Worm (Caenorhabditis elegans) whole organism, young adult: Measurements from ENCODE around the gene F53A3.7.

Source experiments
- B0019.2 ChIP-seq: fragments of 200-800 bp; sonication (Bioruptor generic); conservative IDR thresholded peaks from 2 replicates; pipeline ENCODE4 v1.3.6; 2022; ENCODE audit warnings: missing genetic modification reagents, missing genetic modification characterization, missing compliant biosample characterization
- B0336.3 ChIP-seq: fragments of 200-800 bp; sonication (Bioruptor generic); IDR thresholded peaks from 2 replicates; pipeline ENCODE4 v1.3.6; 2022; ENCODE audit warnings: missing genetic modification characterization, missing compliant biosample characterization
- C06A6.2 ChIP-seq: fragments of 200-800 bp; sonication (Bioruptor generic); conservative IDR thresholded peaks from 2 replicates; pipeline ENCODE4 v1.3.6; 2022; ENCODE audit warnings: missing genetic modification characterization, missing compliant biosample characterization
- C17E4.6 ChIP-seq: fragments of 200-800 bp; sonication (Bioruptor generic); IDR thresholded peaks from 2 replicates; pipeline ENCODE4 v1.3.6; 2022; ENCODE audit warnings: missing genetic modification reagents, missing genetic modification characterization, missing compliant biosample characterization
- D2030.7 ChIP-seq: fragments of 200-800 bp; sonication (Bioruptor generic); IDR thresholded peaks from 2 replicates; pipeline ENCODE4 v1.3.6; 2022; ENCODE audit warnings: missing genetic modification reagents, missing genetic modification characterization, missing compliant biosample characterization
- F37B4.10 ChIP-seq: fragments of 200-800 bp; sonication (Bioruptor generic); IDR thresholded peaks from 2 replicates; pipeline ENCODE4 v1.3.6; 2022; ENCODE audit warnings: missing genetic modification characterization, missing compliant biosample characterization
- F57C9.4 ChIP-seq: sonication (generic microtip); optimal IDR thresholded peaks from 2 replicates; lab custom pipeline; 2017; ENCODE audit warnings: mild to moderate bottlenecking, missing genetic modification characterization, missing compliant biosample characterization
- K11D2.4 ChIP-seq: fragments of 200-800 bp; sonication (Bioruptor generic); IDR thresholded peaks from 2 replicates; pipeline ENCODE4 v1.3.6; 2022; ENCODE audit warnings: missing genetic modification reagents, missing genetic modification characterization, missing compliant biosample characterization
- Y53G8AR.9 ChIP-seq: fragments of 200-800 bp; sonication (Bioruptor generic); conservative IDR thresholded peaks from 2 replicates; pipeline ENCODE4 v1.3.6; 2022; ENCODE audit warnings: missing genetic modification reagents, missing genetic modification characterization, missing compliant biosample characterization
- Y56A3A.18 ChIP-seq: fragments of 200-800 bp; sonication (Bioruptor generic); IDR thresholded peaks from 2 replicates; pipeline ENCODE4 v1.3.6; 2022; ENCODE audit warnings: missing genetic modification reagents, missing genetic modification characterization, missing compliant biosample characterization
- Y95B8A.8 ChIP-seq: fragments of 200-800 bp; sonication (Bioruptor generic); IDR thresholded peaks from 2 replicates; pipeline ENCODE4 v1.3.6; 2022; ENCODE audit warnings: missing genetic modification reagents, missing genetic modification characterization, missing compliant biosample characterization
- aptf-2 ChIP-seq: fragments of 200-800 bp; sonication (Bioruptor generic); conservative IDR thresholded peaks from 2 replicates; pipeline ENCODE4 v1.3.6; 2022; ENCODE audit warnings: missing genetic modification reagents, missing genetic modification characterization, missing compliant biosample characterization
- attf-3 ChIP-seq: fragments of 200-800 bp; sonication (Bioruptor generic); conservative IDR thresholded peaks from 2 replicates; pipeline ENCODE4 v1.3.6; 2022; ENCODE audit warnings: missing genetic modification reagents, missing genetic modification characterization, missing compliant biosample characterization
- attf-5 ChIP-seq: fragments of 200-800 bp; sonication (Bioruptor generic); optimal IDR thresholded peaks from 2 replicates; lab custom pipeline; 2018; ENCODE audit warnings: mild to moderate bottlenecking, missing genetic modification characterization, missing compliant biosample characterization
- ceh-100 ChIP-seq: fragments of 200-800 bp; sonication (Bioruptor generic); IDR thresholded peaks from 2 replicates; pipeline ENCODE4 v1.3.6; 2022; ENCODE audit warnings: missing genetic modification reagents, missing genetic modification characterization, missing compliant biosample characterization
- ceh-58 ChIP-seq: fragments of 200-800 bp; sonication (Bioruptor generic); IDR thresholded peaks from 2 replicates; pipeline ENCODE4 v1.3.6; 2022; ENCODE audit warnings: missing genetic modification characterization, missing compliant biosample characterization
- dpff-1 ChIP-seq: sonication (generic microtip); optimal IDR thresholded peaks from 2 replicates; lab custom pipeline; 2017; ENCODE audit warnings: mild to moderate bottlenecking, missing genetic modification characterization, missing compliant biosample characterization
- ets-4 ChIP-seq: fragments of 200-800 bp; sonication (Bioruptor generic); optimal IDR thresholded peaks from 2 replicates; lab custom pipeline; 2018; ENCODE audit warnings: mild to moderate bottlenecking, missing genetic modification characterization, missing compliant biosample characterization
- him-1 ChIP-seq: sonication (generic microtip); optimal IDR thresholded peaks from 2 replicates; lab custom pipeline; 2016; ENCODE audit warnings: missing genotype, missing genetic modification reagents, missing genetic modification characterization, missing compliant biosample characterization
- hrde-1 ChIP-seq: sonication (generic microtip); optimal IDR thresholded peaks from 2 replicates; lab custom pipeline; 2016; ENCODE audit warnings: missing genetic modification characterization, mild to moderate bottlenecking, missing compliant biosample characterization, moderate library complexity, missing genotype, missing genetic modification reagents, borderline replicate concordance
- lag-1 ChIP-seq: fragments of 200-800 bp; sonication (Bioruptor generic); IDR thresholded peaks from 2 replicates; pipeline ENCODE4 v1.3.6; 2022; ENCODE audit warnings: missing genetic modification reagents, missing genetic modification characterization, missing compliant biosample characterization
- madf-6 ChIP-seq: fragments of 200-800 bp; sonication (Bioruptor generic); IDR thresholded peaks from 2 replicates; pipeline ENCODE4 v1.3.6; 2022; ENCODE audit warnings: missing genetic modification reagents, missing genetic modification characterization, missing compliant biosample characterization
- nfya-1 ChIP-seq: sonication (generic microtip); optimal IDR thresholded peaks from 2 replicates; lab custom pipeline; 2017; ENCODE audit warnings: antibody characterized with exemption, missing compliant biosample characterization, missing genetic modification characterization, borderline replicate concordance; ENCODE audit not compliant: insufficient read depth
- nhr-120 ChIP-seq: fragments of 200-800 bp; sonication (Bioruptor generic); IDR thresholded peaks from 2 replicates; pipeline ENCODE4 v1.3.6; 2022; ENCODE audit warnings: missing genetic modification characterization, missing compliant biosample characterization
- nhr-27 ChIP-seq: fragments of 200-800 bp; sonication (Bioruptor generic); optimal IDR thresholded peaks from 2 replicates; lab custom pipeline; 2018; ENCODE audit warnings: mild to moderate bottlenecking, missing genetic modification characterization, moderate library complexity, missing compliant biosample characterization
- pha-4 ChIP-seq: fragments of 150-350 bp; sonication (generic microtip); optimal IDR thresholded peaks from 2 replicates; lab custom pipeline; 2014; ENCODE audit warnings: missing biosample characterization, missing genetic modification reagents, missing genetic modification characterization
- rpc-1 ChIP-seq, 2 experiments: fragments of 150-350 bp in 1 of 2; sonication (generic microtip) in 1 of 2; optimal IDR thresholded peaks; 2 replicates each; lab custom pipeline; 2014 to 2018; ENCODE audit warnings: missing biosample characterization in 1 of 2, missing genetic modification characterization in 1 of 2, missing genetic modification reagents in 1 of 2, missing genotype in 1 of 2
- sea-2 ChIP-seq: fragments of 200-800 bp; sonication (Bioruptor generic); IDR thresholded peaks from 2 replicates; pipeline ENCODE4 v1.3.6; 2022; ENCODE audit warnings: missing genetic modification characterization, missing compliant biosample characterization
- snpc-1.1 ChIP-seq: sonication (generic microtip); optimal IDR thresholded peaks from 2 replicates; lab custom pipeline; 2017; ENCODE audit warnings: missing genetic modification characterization, mild to moderate bottlenecking, missing compliant biosample characterization, antibody characterized with exemption, moderate library complexity, missing genotype, missing genetic modification reagents; ENCODE audit not compliant: insufficient read depth
- snpc-1.3 ChIP-seq: sonication (generic microtip); optimal IDR thresholded peaks from 2 replicates; lab custom pipeline; 2017; ENCODE audit warnings: missing genetic modification characterization, mild to moderate bottlenecking, missing compliant biosample characterization, antibody characterized with exemption, moderate library complexity, missing genotype, missing genetic modification reagents; ENCODE audit not compliant: insufficient read depth
- snpc-4 ChIP-seq, 5 experiments: fragments of 150-350 bp in 1 of 5; sonication (generic microtip) in 4 of 5; optimal IDR thresholded peaks; 2 replicates each; lab custom pipeline; 2014 to 2018; ENCODE audit warnings: missing genetic modification characterization in 5 of 5, missing biosample characterization in 3 of 5, antibody characterized with exemption in 2 of 5, mild to moderate bottlenecking in 2 of 5, missing compliant biosample characterization in 2 of 5, missing genotype in 2 of 5, moderate library complexity in 2 of 5, missing genetic modification reagents in 1 of 5
- somi-1 ChIP-seq: fragments of 200-800 bp; sonication (Bioruptor generic); optimal IDR thresholded peaks from 2 replicates; lab custom pipeline; 2018; ENCODE audit warnings: mild to moderate bottlenecking, missing genetic modification characterization, missing compliant biosample characterization
- sptf-2 ChIP-seq: fragments of 200-800 bp; sonication (Bioruptor generic); optimal IDR thresholded peaks from 2 replicates; lab custom pipeline; 2018; ENCODE audit warnings: mild to moderate bottlenecking, missing genetic modification characterization, missing compliant biosample characterization
- tbp1 ChIP-seq: fragments of 200-800 bp; sonication (Bioruptor generic); optimal IDR thresholded peaks from 2 replicates; lab custom pipeline; 2018; ENCODE audit warnings: mild to moderate bottlenecking, missing genetic modification characterization, missing compliant biosample characterization
- tlf-1 ChIP-seq: fragments of 200-800 bp; sonication (Bioruptor generic); optimal IDR thresholded peaks from 2 replicates; lab custom pipeline; 2018; ENCODE audit warnings: mild to moderate bottlenecking, missing genetic modification characterization, missing compliant biosample characterization
- xnd-1 ChIP-seq: sonication (generic microtip); optimal IDR thresholded peaks from 2 replicates; lab custom pipeline; 2016; ENCODE audit warnings: missing genotype, missing genetic modification reagents, missing genetic modification characterization, missing compliant biosample characterization
- zfh-2 ChIP-seq: fragments of 200-800 bp; sonication (Bioruptor generic); conservative IDR thresholded peaks from 2 replicates; pipeline ENCODE4 v1.3.6; 2022; ENCODE audit warnings: missing genetic modification reagents, missing genetic modification characterization, missing compliant biosample characterization
- ztf-25 ChIP-seq: fragments of 200-800 bp; sonication (Bioruptor generic); IDR thresholded peaks from 2 replicates; pipeline ENCODE4 v1.3.6; 2022; ENCODE audit warnings: missing genetic modification reagents, missing genetic modification characterization, missing compliant biosample characterization
- ztf-28 ChIP-seq: fragments of 200-800 bp; sonication (Bioruptor generic); IDR thresholded peaks from 2 replicates; pipeline ENCODE4 v1.3.6; 2022; ENCODE audit warnings: missing genetic modification reagents, missing genetic modification characterization, missing compliant biosample characterization
- ztf-3 ChIP-seq: fragments of 200-800 bp; sonication (Bioruptor generic); optimal IDR thresholded peaks from 2 replicates; lab custom pipeline; 2018; ENCODE audit warnings: mild to moderate bottlenecking, missing genetic modification characterization, missing compliant biosample characterization

Gene F53A3.7

DNA sequence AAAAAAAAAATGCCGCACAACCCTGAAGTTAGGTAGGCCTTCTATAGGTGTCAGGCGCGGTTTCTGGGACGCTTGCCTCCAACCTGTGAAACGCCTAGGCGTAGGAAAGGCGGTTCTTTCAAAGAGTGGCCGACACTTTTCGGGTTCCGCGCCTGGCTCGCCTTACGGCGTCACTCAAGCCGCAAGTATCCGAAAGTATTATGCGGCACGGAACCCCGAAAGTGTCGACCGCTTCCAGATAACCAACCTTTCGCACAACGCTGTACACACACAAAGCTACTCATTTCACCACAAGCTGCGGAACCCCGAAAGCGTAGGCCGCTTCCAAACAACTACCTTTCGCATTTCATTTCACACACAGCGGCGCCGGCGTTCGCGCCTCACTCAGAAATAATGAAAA is 11.8 kb downstream of the F53A3.7 start:
- TF ChIP-seq F57C9.4, result no peak
- TF ChIP-seq Y95B8A.8 (GFP tag; lab: Robert Waterston, UW), result no peak
- peak; percentile 40 for TF ChIP-seq snpc-1.1
- TF ChIP-seq madf-6 (GFP tag; lab: Robert Waterston, UW), result no peak
- no peak for TF ChIP-seq dpff-1 (tag; lab: Kevin White, UChicago)
- no peak for TF ChIP-seq snpc-1.3
- no peak for TF ChIP-seq Y56A3A.18 (GFP tag; lab: Robert Waterston, UW)
- TF ChIP-seq zfh-2, result peak; percentile 53
- no peak for TF ChIP-seq Y53G8AR.9 (GFP tag; lab: Robert Waterston, UW)
- TF ChIP-seq F37B4.10 (GFP tag; lab: Robert Waterston, UW), result peak; percentile 92; the same call in 1 of the 2 replicates

ce11 chrIII:1969802-1970201 is 18.5 kb downstream of the F53A3.7 start, which contains the start of gene moa-1:
Gene moa-1 (minus strand): TSS chrIII:1969902.
- TF ChIP-seq pha-4 (tag; lab: Kevin White, UChicago), result no peak
- no peak for TF ChIP-seq dpff-1 (tag; lab: Kevin White, UChicago)

DNA sequence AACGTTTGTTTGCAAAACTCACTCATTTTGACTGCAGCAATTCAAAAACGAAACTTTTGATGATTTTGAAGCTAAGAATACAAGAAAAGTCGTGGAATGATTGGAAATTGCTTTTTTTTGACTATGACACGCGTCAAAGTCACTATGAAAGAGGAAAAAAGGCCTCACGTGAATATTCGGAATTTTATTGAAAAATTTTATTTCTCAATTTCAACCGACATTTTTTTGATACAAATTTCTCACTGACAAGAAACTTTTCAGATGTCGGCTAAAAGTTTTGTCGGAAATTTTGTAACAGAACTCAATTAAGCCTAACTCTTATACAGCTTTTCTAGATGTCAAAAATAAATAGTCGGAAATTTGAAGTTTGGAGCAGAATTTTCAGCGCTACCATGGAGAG is 19.1 kb downstream of the F53A3.7 start, which contains the start of gene R155.5:
Gene R155.5 (minus strand): TSS at position 101 of the 400 bp plus-strand sequence.
- no peak for TF ChIP-seq nfya-1 (tag; lab: Kevin White, UChicago)
- no peak for TF ChIP-seq ztf-25 (GFP tag; lab: Robert Waterston, UW)
- TF ChIP-seq tlf-1 (GFP tag; lab: Kevin White, UChicago), result no peak
- no peak for TF ChIP-seq rpc-1 (optimal IDR thresholded peaks at IDR 0.05; lab: Kevin White, UChicago)
- TF ChIP-seq rpc-1 (tag; optimal IDR thresholded peaks at IDR 0.05; lab: Kevin White, UChicago), result no peak
- no peak for TF ChIP-seq nhr-27 (tag; lab: Kevin White, UChicago)
- TF ChIP-seq sptf-2 (GFP tag; lab: Kevin White, UChicago), result no peak
- no peak for TF ChIP-seq ztf-28 (GFP tag; lab: Robert Waterston, UW)
- TF ChIP-seq madf-6 (GFP tag; lab: Robert Waterston, UW), result no peak
- TF ChIP-seq somi-1 (GFP tag; lab: Kevin White, UChicago), result no peak
- no peak for TF ChIP-seq xnd-1
- no peak for TF ChIP-seq D2030.7 (GFP tag; lab: Robert Waterston, UW)
- no peak for TF ChIP-seq hrde-1 (tag; lab: Kevin White, UChicago)
- TF ChIP-seq K11D2.4 (GFP tag; lab: Robert Waterston, UW), result no peak

DNA sequence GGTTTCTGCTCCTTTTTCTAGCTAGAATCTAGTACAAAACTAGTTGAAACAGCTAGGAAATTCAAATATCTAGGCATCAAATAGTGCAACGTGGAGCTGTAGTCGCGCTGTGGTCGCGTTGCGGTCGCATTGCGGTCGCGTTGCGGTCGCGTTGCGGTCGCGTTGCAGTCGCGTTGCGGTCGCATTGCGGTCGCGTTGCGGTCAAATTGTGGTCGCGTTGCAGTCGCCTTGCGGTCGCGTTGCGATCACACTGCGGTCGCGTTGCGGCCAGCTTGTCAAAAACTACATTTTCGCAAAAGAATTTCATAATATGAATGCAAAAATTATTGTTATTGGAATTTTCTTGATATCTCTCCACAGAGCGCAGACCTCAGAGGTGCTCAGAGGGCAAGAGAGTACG is 24.7 kb downstream of the F53A3.7 start:
- TF ChIP-seq nhr-120 (no peak), sea-2 (0 out of 2 replicates have a peak, but pooled peaks have one; percentile 17), zfh-2 (peak; percentile 82)

DNA sequence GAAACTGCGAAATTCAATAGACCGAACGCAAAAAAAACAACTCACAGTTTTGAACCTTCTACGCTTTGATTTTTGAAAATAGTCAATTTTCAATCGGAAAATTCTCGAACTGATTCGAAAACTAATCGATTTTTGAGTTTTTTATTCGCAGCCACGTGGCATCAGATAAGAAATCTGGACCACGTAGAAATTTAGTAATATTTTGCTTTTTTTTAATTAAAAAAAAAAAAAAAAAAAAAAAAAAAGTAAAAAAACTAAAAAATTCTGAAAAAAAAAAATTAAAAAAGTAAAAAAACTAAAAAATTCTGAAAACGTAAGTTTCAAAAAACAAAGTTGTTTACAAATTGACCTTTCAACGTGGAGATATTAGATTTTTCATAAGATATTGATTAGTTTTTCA is 25.3 kb downstream of the F53A3.7 start, which contains the start of gene R155.3:
Gene R155.3 (minus strand): TSS at position 101 of the 400 bp plus-strand sequence.
- TF ChIP-seq ztf-3 (GFP tag; lab: Kevin White, UChicago) (no peak), sea-2 (no peak), aptf-2 (no peak), attf-3 (GFP tag; lab: Robert Waterston, UW) (no peak), ets-4 (GFP tag; lab: Kevin White, UChicago) (no peak), him-1 (tag; lab: Kevin White, UChicago) (no peak), ceh-100 (GFP tag; lab: Robert Waterston, UW) (no peak), lag-1 (GFP tag; lab: Robert Waterston, UW) (no peak), C17E4.6 (GFP tag; lab: Robert Waterston, UW) (no peak), xnd-1 (no peak), ztf-28 (GFP tag; lab: Robert Waterston, UW) (no peak), B0019.2 (GFP tag; lab: Robert Waterston, UW) (no peak), attf-5 (GFP tag; lab: Kevin White, UChicago) (no peak), C06A6.2 (no peak), snpc-4 (GFP tag; optimal IDR thresholded peaks at IDR 0.05; lab: Kevin White, UChicago) (no peak), snpc-4 (tag; optimal IDR thresholded peaks at IDR 0.05; lab: Kevin White, UChicago) (no peak), tbp1 (GFP tag; lab: Kevin White, UChicago) (no peak), B0336.3 (GFP tag; lab: Robert Waterston, UW) (no peak), ceh-58 (GFP tag; lab: Robert Waterston, UW) (no peak)
- TF ChIP-seq, all 124 proteins: peak for 0
